Fruit fly (Drosophila melanogaster): Measurements from ENCODE around the gene meso18E.
A peak's percentile ranks its signal among the peaks of the same experiment; 100 is the strongest.

dm6 chrX:19662583-19663195 lies 50.2 kb downstream of the meso18E start:
- TF ChIP-seq psq (optimal IDR thresholded peaks at IDR 0.05) (no peak), Dll (optimal IDR thresholded peaks at IDR 0.05) (peak; percentile 53), usp (GFP tag; optimal IDR thresholded peaks at IDR 0.05) (no peak)
